Worm (Caenorhabditis elegans): ENCODE data around the gene nhr-100.
"Not testable (repeated sequence)": the region's sequence is repeated elsewhere in the genome, so short reads cannot be mapped to it uniquely, and the experiment has no call there.

The nhr-100 gene

ce11 chrIV:9688715-9689114 lies 39.8 kb upstream of the nhr-100 start, which contains the start of gene msp-76:
Gene msp-76, plus strand, starts transcription at chrIV:9689015.
- not testable (repeated sequence) for TF ChIP-seq zag-1, aly-2, skn-1 (tag; optimal IDR thresholded peaks at IDR 0.05)

- no peak for TF ChIP-seq dmd-4 (tag; optimal IDR thresholded peaks at IDR 0.05)
- TF ChIP-seq lin-13 (GFP tag; optimal IDR thresholded peaks at IDR 0.05) = no peak
- no peak for TF ChIP-seq nhr-12 (tag; optimal IDR thresholded peaks at IDR 0.05)
- no peak for TF ChIP-seq nhr-21 (tag; optimal IDR thresholded peaks at IDR 0.05)
- TF ChIP-seq unc-39 (tag; optimal IDR thresholded peaks at IDR 0.05) = no peak
- no peak for TF ChIP-seq unc-55 (GFP tag; optimal IDR thresholded peaks at IDR 0.05)
- no peak for TF ChIP-seq lin-11 (tag; optimal IDR thresholded peaks at IDR 0.05)
- TF ChIP-seq nhr-237 (tag; optimal IDR thresholded peaks at IDR 0.05) = no peak
- no peak for TF ChIP-seq elt-1 (tag; optimal IDR thresholded peaks at IDR 0.05)
- TF ChIP-seq nhr-10 (tag; optimal IDR thresholded peaks at IDR 0.05) = no peak
- no peak for TF ChIP-seq gmeb-1 (tag; optimal IDR thresholded peaks at IDR 0.05)
- no peak for TF ChIP-seq nhr-6 (tag; optimal IDR thresholded peaks at IDR 0.05)
- TF ChIP-seq snpc-4 (tag; optimal IDR thresholded peaks at IDR 0.05) = no peak
- no peak for TF ChIP-seq nhr-77 (tag; optimal IDR thresholded peaks at IDR 0.05)
Measured at ce11 chrIV:9690644-9691043, 37.8 kb upstream of the nhr-100 start, which contains the start of gene sdz-36. Gene sdz-36, plus strand, starts transcription at chrIV:9690944.

ce11 chrIV:9692874-9693273 lies 35.6 kb upstream of the nhr-100 start, which contains the start of gene twk-9:
Gene twk-9, plus strand, starts transcription at chrIV:9693174.
- no peak for TF ChIP-seq unc-55 (GFP tag; optimal IDR thresholded peaks at IDR 0.05)

- TF ChIP-seq lin-11 (tag; optimal IDR thresholded peaks at IDR 0.05) (no peak), nhr-23 (tag; optimal IDR thresholded peaks at IDR 0.05) (no peak), gmeb-1 (tag; optimal IDR thresholded peaks at IDR 0.05) (no peak), lsy-2 (tag; optimal IDR thresholded peaks at IDR 0.05) (no peak), unc-39 (tag; optimal IDR thresholded peaks at IDR 0.05) (no peak), nhr-10 (tag; optimal IDR thresholded peaks at IDR 0.05) (no peak), C34F6.9 (tag; optimal IDR thresholded peaks at IDR 0.05) (no peak), blmp-1 (tag; optimal IDR thresholded peaks at IDR 0.05; ENCODE audit: insufficient read depth) (no peak), nhr-6 (tag; optimal IDR thresholded peaks at IDR 0.05) (no peak), fos-1 (tag; optimal IDR thresholded peaks at IDR 0.05) (no peak), ama-1 (optimal IDR thresholded peaks at IDR 0.05) (no peak), peb-1 (tag; optimal IDR thresholded peaks at IDR 0.05) (no peak), ztf-11 (tag; optimal IDR thresholded peaks at IDR 0.05) (no peak), egl-27 (tag; optimal IDR thresholded peaks at IDR 0.05) (no peak), ceh-16 (tag; optimal IDR thresholded peaks at IDR 0.05) (no peak), nhr-237 (tag; optimal IDR thresholded peaks at IDR 0.05) (no peak), Y55F3AM.14 (GFP tag; optimal IDR thresholded peaks at IDR 0.05) (no peak)
Measured at ce11 chrIV:9696513-9696912, 32.0 kb upstream of the nhr-100 start.

- TF ChIP-seq snpc-4 (tag; optimal IDR thresholded peaks at IDR 0.05) (no peak), elt-1 (tag; optimal IDR thresholded peaks at IDR 0.05) (no peak), lin-11 (tag; optimal IDR thresholded peaks at IDR 0.05) (no peak), nhr-11 (tag; optimal IDR thresholded peaks at IDR 0.05) (no peak), blmp-1 (tag; optimal IDR thresholded peaks at IDR 0.05; ENCODE audit: insufficient read depth) (no peak), R02D3.7 (tag; optimal IDR thresholded peaks at IDR 0.05) (no peak), alr-1 (tag; optimal IDR thresholded peaks at IDR 0.05) (no peak), mbf-1 (tag; optimal IDR thresholded peaks at IDR 0.05) (no peak)
Measured at ce11 chrIV:9697869-9698268, 30.6 kb upstream of the nhr-100 start.

- TF ChIP-seq alr-1 (tag; optimal IDR thresholded peaks at IDR 0.05) (no peak), egl-27 (tag; optimal IDR thresholded peaks at IDR 0.05) (no peak), nhr-12 (tag; optimal IDR thresholded peaks at IDR 0.05) (no peak), elt-1 (tag; optimal IDR thresholded peaks at IDR 0.05) (no peak), gmeb-1 (tag; optimal IDR thresholded peaks at IDR 0.05) (no peak), lin-39 (tag; optimal IDR thresholded peaks at IDR 0.05) (no peak), nhr-21 (tag; optimal IDR thresholded peaks at IDR 0.05) (no peak), ceh-82 (tag; optimal IDR thresholded peaks at IDR 0.05) (no peak), unc-55 (GFP tag; optimal IDR thresholded peaks at IDR 0.05) (no peak), blmp-1 (tag; optimal IDR thresholded peaks at IDR 0.05; ENCODE audit: insufficient read depth) (no peak), ceh-16 (tag; optimal IDR thresholded peaks at IDR 0.05) (no peak), nhr-129 (tag; optimal IDR thresholded peaks at IDR 0.05) (no peak), ztf-11 (tag; optimal IDR thresholded peaks at IDR 0.05) (no peak), crh-2 (tag; optimal IDR thresholded peaks at IDR 0.05) (no peak), lin-13 (GFP tag; optimal IDR thresholded peaks at IDR 0.05) (no peak), unc-62 (GFP tag; optimal IDR thresholded peaks at IDR 0.05) (no peak), nhr-6 (tag; optimal IDR thresholded peaks at IDR 0.05) (no peak)
Measured at ce11 chrIV:9699062-9699461, 29.4 kb upstream of the nhr-100 start.

Measured in whole organism, L2 larva.